Fruit fly (Drosophila melanogaster) S2 (cell line): ENCODE data around the gene Cpr65Ec.

Experiments used
- CG8478 ChIP-seq: fragments of >200 bp; optimal IDR thresholded peaks from 2 replicates; lab custom pipeline; 2018
- CTCF ChIP-seq, 2 experiments: fragments of >200 bp; optimal IDR thresholded peaks; 2 replicates each; lab custom pipeline; 2018

DNA sequence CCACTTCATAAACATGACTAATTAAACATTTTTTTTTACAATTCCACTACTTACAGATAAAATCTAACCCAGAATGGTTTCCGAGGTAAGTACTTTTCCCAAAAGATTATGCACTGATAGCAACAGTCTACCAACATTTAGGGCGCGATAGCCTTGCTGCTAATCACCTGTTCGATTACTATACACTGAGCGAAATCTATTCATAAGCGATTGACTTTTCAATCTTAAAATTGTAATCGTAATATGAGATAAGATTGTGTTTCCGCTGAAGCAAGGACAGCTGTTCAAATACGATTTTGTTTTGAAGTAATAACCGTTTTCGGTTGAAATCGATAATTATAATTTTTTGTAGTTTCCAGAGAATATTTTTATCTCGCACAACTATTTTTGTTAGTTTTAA is 39.6 kb downstream of the Cpr65Ec start:
- TF ChIP-seq CG8478 (lab: Kevin White, UChicago) (no peak), CTCF (optimal IDR thresholded peaks at IDR 0.05; lab: Kevin White, UChicago) (no peak)
